Fruit fly (Drosophila melanogaster): ENCODE measurements around the gene SdhBL.

DNA sequence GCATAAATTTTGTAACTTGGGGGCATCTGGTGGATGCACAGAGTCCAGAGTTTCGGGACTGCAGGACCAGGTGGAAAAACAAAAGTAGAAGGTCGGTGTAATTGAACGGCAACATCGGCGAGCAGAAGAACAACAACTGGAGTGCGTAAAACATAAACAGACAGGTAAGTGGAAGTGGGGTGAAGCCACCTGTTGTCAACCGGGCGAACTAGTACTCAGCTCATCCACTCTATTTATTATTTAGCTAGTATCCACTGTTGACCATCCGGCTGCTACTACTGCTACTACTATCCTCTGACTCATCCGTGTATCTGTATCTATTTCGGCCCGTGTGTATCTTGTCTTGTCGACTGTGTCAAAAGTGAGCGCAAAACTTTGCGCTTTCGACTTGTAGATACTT is 42.4 kb downstream of the SdhBL start:
- TF ChIP-seq HLH106 (tag; optimal IDR thresholded peaks at IDR 0.05), result no peak
- no peak for TF ChIP-seq CG9705 (GFP tag; optimal IDR thresholded peaks at IDR 0.05)
- no peak for TF ChIP-seq pan (optimal IDR thresholded peaks at IDR 0.05)
- no peak for TF ChIP-seq dsf (GFP tag; optimal IDR thresholded peaks at IDR 0.05; ENCODE audit: borderline replicate concordance)
- TF ChIP-seq Vsx2 (GFP tag; optimal IDR thresholded peaks at IDR 0.05; ENCODE audit: partially characterized antibody), result no peak
- TF ChIP-seq OdsH (GFP tag; optimal IDR thresholded peaks at IDR 0.05), result no peak
- no peak for TF ChIP-seq Sp1 (GFP tag; optimal IDR thresholded peaks at IDR 0.05)
- TF ChIP-seq jim (GFP tag; optimal IDR thresholded peaks at IDR 0.05), result no peak
- no peak for TF ChIP-seq ey (GFP tag; optimal IDR thresholded peaks at IDR 0.05)
- no peak for TF ChIP-seq Mio (GFP tag; optimal IDR thresholded peaks at IDR 0.05)
- TF ChIP-seq Abd-B (GFP tag; optimal IDR thresholded peaks at IDR 0.05), result no peak
- TF ChIP-seq lola (GFP tag; optimal IDR thresholded peaks at IDR 0.05), result no peak
- no peak for TF ChIP-seq fru (GFP tag; optimal IDR thresholded peaks at IDR 0.05)
- TF ChIP-seq br (GFP tag; optimal IDR thresholded peaks at IDR 0.05), result no peak
